Fruit fly (Drosophila melanogaster): Measurements from ENCODE around the gene GstT3.

Gene GstT3

DNA sequence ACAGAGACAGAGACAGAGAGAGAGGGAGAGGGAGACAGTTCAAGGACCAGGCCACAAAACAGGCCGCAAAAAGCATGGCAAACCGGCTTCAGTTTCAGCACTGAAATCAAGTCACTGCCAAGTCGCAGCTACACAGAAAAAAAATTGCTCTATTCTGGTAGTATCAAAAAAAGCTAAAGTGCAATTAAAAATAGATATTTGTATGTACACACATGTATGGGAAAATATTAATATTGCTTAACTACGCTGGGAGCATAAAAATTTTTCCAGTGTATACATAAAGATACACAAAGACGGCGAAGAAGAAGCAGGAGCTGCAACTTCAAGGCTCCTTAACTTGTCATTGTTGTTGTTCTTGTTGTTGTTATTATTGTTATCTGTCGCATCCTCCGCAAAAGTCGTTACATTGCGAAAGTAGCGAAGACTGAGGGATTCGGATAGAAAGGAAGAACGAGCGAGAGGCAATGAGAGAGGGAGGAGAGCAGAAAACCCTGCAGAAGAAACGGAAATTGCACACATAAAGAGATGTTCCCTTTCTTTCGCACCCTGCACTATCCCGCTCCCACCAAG lies 33.9 kb downstream of the GstT3 start (continued):
- no peak for TF ChIP-seq pb (GFP tag; optimal IDR thresholded peaks at IDR 0.05)
- peak; percentile 89 for TF ChIP-seq lbe (GFP tag; optimal IDR thresholded peaks at IDR 0.05)
- TF ChIP-seq CG11696 (GFP tag; IDR thresholded peaks at IDR 0.05), result no peak
- TF ChIP-seq tio (GFP tag; optimal IDR thresholded peaks at IDR 0.05), result peak; percentile 11
- no peak for TF ChIP-seq mld (GFP tag; IDR thresholded peaks at IDR 0.05; ENCODE audit: partially characterized antibody)
- TF ChIP-seq pnt (GFP tag; optimal IDR thresholded peaks at IDR 0.05), result peak; percentile 33
- no peak for TF ChIP-seq hbn (GFP tag; IDR thresholded peaks at IDR 0.05; ENCODE audit: partially characterized antibody)
- TF ChIP-seq lilli (GFP tag; optimal IDR thresholded peaks at IDR 0.05), result peak; percentile 44
- TF ChIP-seq ttk (GFP tag; IDR thresholded peaks at IDR 0.05), result 0 out of 2 replicates have a peak, but pooled peaks have one; percentile 38
- TF ChIP-seq Atf6 (GFP tag; IDR thresholded peaks at IDR 0.05), result peak; percentile 19; the same call in 1 of the 2 replicates
- TF ChIP-seq run (tag; optimal IDR thresholded peaks at IDR 0.05), result no peak
- no peak for TF ChIP-seq CG9876 (GFP tag; optimal IDR thresholded peaks at IDR 0.05)
- TF ChIP-seq CG13624 (GFP tag; optimal IDR thresholded peaks at IDR 0.05), result no peak
- peak; percentile 46 for TF ChIP-seq CG7556 (GFP tag; optimal IDR thresholded peaks at IDR 0.05)
- TF ChIP-seq CG15514 (GFP tag; optimal IDR thresholded peaks at IDR 0.05), result no peak
- TF ChIP-seq CG1832 (GFP tag; optimal IDR thresholded peaks at IDR 0.05), result peak; percentile 16
- TF ChIP-seq Scr (GFP tag; IDR thresholded peaks at IDR 0.05; ENCODE audit: partially characterized antibody), result no peak
- peak; percentile 5 to 25 for TF ChIP-seq Pdp1 (GFP tag; optimal IDR thresholded peaks at IDR 0.05)
- TF ChIP-seq ase (GFP tag; IDR thresholded peaks at IDR 0.05), result no peak
- TF ChIP-seq CG32532 (GFP tag; IDR thresholded peaks at IDR 0.05), result peak; percentile 20; the same call in 1 of the 2 replicates
- TF ChIP-seq lov (optimal IDR thresholded peaks at IDR 0.05), result no peak
- 0 out of 3 replicates have a peak, but pooled peaks have one; percentile 14 for TF ChIP-seq lov (GFP tag; IDR thresholded peaks at IDR 0.05)
- no peak for TF ChIP-seq dm (GFP tag; optimal IDR thresholded peaks at IDR 0.05)
- TF ChIP-seq CG8944 (GFP tag; optimal IDR thresholded peaks at IDR 0.05), result peak; percentile 9
- TF ChIP-seq Eip74EF (GFP tag; optimal IDR thresholded peaks at IDR 0.05), result no peak
- TF ChIP-seq CG16813 (GFP tag; IDR thresholded peaks at IDR 0.05; ENCODE audit: partially characterized antibody), result no peak
- no peak for TF ChIP-seq CG12659 (GFP tag; optimal IDR thresholded peaks at IDR 0.05)
- peak; percentile 8 for TF ChIP-seq Camta (GFP tag; optimal IDR thresholded peaks at IDR 0.05)
- TF ChIP-seq CG4328 (GFP tag; optimal IDR thresholded peaks at IDR 0.05), result no peak
- TF ChIP-seq PHDP (tag; optimal IDR thresholded peaks at IDR 0.05), result peak; percentile 25
- peak; percentile 51 for TF ChIP-seq Xbp1 (GFP tag; optimal IDR thresholded peaks at IDR 0.05)
- TF ChIP-seq CG2116 (GFP tag; optimal IDR thresholded peaks at IDR 0.05), result no peak
- TF ChIP-seq D19A (tag; optimal IDR thresholded peaks at IDR 0.05), result no peak
- TF ChIP-seq dimm (GFP tag; IDR thresholded peaks at IDR 0.05), result no peak
- no peak for TF ChIP-seq her (GFP tag; optimal IDR thresholded peaks at IDR 0.05)
- no peak for TF ChIP-seq lab (GFP tag; optimal IDR thresholded peaks at IDR 0.05)
- no peak for TF ChIP-seq Nf-YC (tag; optimal IDR thresholded peaks at IDR 0.05)
- no peak for TF ChIP-seq CG31365 (tag; optimal IDR thresholded peaks at IDR 0.05)
- TF ChIP-seq CG1233 (GFP tag; optimal IDR thresholded peaks at IDR 0.05), result no peak
- TF ChIP-seq CG11093 (GFP tag; IDR thresholded peaks at IDR 0.05), result no peak
- no peak for TF ChIP-seq Trl (optimal IDR thresholded peaks at IDR 0.05)
- peak; percentile 39 for TF ChIP-seq Trl (GFP tag; optimal IDR thresholded peaks at IDR 0.05)
- TF ChIP-seq CG3838 (GFP tag; optimal IDR thresholded peaks at IDR 0.05), result no peak
- TF ChIP-seq GATAe (GFP tag; conservative IDR thresholded peaks at IDR 0.05), result no peak
- no peak for TF ChIP-seq ab (GFP tag; optimal IDR thresholded peaks at IDR 0.05)
- TF ChIP-seq ci (GFP tag; IDR thresholded peaks at IDR 0.05), result 0 out of 3 replicates have a peak, but pooled peaks have one; percentile 47
- TF ChIP-seq slp2 (GFP tag; optimal IDR thresholded peaks at IDR 0.05), result no peak
- TF ChIP-seq eyg (GFP tag; optimal IDR thresholded peaks at IDR 0.05), result no peak
- no peak for TF ChIP-seq wdn (GFP tag; IDR thresholded peaks at IDR 0.05)
- no peak for TF ChIP-seq twi (tag; optimal IDR thresholded peaks at IDR 0.05)
- TF ChIP-seq chif (GFP tag; optimal IDR thresholded peaks at IDR 0.05), result peak; percentile 25 to 35

All from whole organism, embryonic.